Fruit fly (Drosophila melanogaster) S2 (cell line): ENCODE data around the gene mRpL51.

Experiments
- CG8478 ChIP-seq: fragments of >200 bp; optimal IDR thresholded peaks from 2 replicates; lab custom pipeline; 2018
- CTCF ChIP-seq, 2 experiments: fragments of >200 bp; optimal IDR thresholded peaks; 2 replicates each; lab custom pipeline; 2018

DNA sequence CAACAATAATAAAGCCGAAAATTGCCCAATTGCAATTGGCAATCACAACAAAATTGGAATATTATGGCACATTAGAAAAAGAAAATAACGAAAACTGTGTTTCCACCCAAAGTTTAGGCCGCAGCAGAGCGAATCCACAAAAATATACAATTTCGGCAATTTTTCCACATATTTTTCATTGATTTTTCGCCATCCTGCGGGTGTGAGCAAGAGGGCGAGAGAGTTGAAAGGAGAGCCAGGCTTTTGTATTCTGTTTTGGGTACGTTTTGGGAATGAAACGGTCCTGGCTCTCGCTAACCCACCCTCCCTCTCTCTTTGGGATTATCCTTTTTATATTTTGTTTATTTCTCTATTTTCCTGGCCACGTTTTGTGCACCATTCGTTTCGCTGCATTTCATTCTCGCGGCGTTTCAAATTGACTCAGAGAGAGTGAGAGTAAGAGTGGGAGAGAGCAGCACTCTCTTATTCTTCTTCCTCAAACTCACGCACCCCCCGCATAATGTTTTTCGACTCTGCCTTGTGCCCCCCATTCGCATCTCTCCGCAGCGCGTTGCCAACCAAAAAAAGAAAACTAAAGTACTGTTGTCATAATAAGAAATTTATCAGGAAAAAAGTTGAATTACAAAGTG is 26.7 kb upstream of the mRpL51 start:
- TF ChIP-seq CG8478 (lab: Kevin White, UChicago): no peak
- TF ChIP-seq CTCF (optimal IDR thresholded peaks at IDR 0.05; lab: Kevin White, UChicago): no peak
